Fruit fly (Drosophila melanogaster): ENCODE measurements around the gene CG7255.

CG7255 gene

dm6 chr3L:15311457-15312368 lies 7.7 kb downstream of the CG7255 start:
- no peak for TF ChIP-seq ERR (GFP tag; optimal IDR thresholded peaks at IDR 0.05)
- no peak for TF ChIP-seq CG16779 (GFP tag; IDR thresholded peaks at IDR 0.05)
- peak; percentile 44 for TF ChIP-seq CG4820 (GFP tag; optimal IDR thresholded peaks at IDR 0.05)
- no peak for TF ChIP-seq E2f2 (GFP tag; IDR thresholded peaks at IDR 0.05)
- no peak for TF ChIP-seq CG34224 (GFP tag; IDR thresholded peaks at IDR 0.05; ENCODE audit: partially characterized antibody)
- TF ChIP-seq Myb (GFP tag; optimal IDR thresholded peaks at IDR 0.05): no peak
- TF ChIP-seq MTF-1 (GFP tag; optimal IDR thresholded peaks at IDR 0.05; ENCODE audit: borderline replicate concordance): peak; percentile 10
- TF ChIP-seq CG7745 (tag; optimal IDR thresholded peaks at IDR 0.05): no peak
- 0 out of 2 replicates have a peak, but pooled peaks have one; percentile 18 for TF ChIP-seq CG32772 (GFP tag; IDR thresholded peaks at IDR 0.05)
- no peak for TF ChIP-seq CG9609 (GFP tag; optimal IDR thresholded peaks at IDR 0.05)
- no peak for TF ChIP-seq chn (GFP tag; optimal IDR thresholded peaks at IDR 0.05)
- TF ChIP-seq wdn (GFP tag; IDR thresholded peaks at IDR 0.05): no peak
- TF ChIP-seq pfk (GFP tag; optimal IDR thresholded peaks at IDR 0.05): no peak
- no peak for TF ChIP-seq eyg (GFP tag; optimal IDR thresholded peaks at IDR 0.05)
- TF ChIP-seq cg (GFP tag; optimal IDR thresholded peaks at IDR 0.05): no peak
- peak; percentile 71 for TF ChIP-seq nerfin-1 (tag; optimal IDR thresholded peaks at IDR 0.05)
- peak; percentile 54 for TF ChIP-seq CG13775 (GFP tag; optimal IDR thresholded peaks at IDR 0.05)
- TF ChIP-seq D (optimal IDR thresholded peaks at IDR 0.05): no peak
- TF ChIP-seq D (GFP tag; optimal IDR thresholded peaks at IDR 0.05): peak; percentile 75
- peak; percentile 45; the same call in 1 of the 2 replicates for TF ChIP-seq CG6272 (GFP tag; IDR thresholded peaks at IDR 0.05)
- TF ChIP-seq CG7963 (GFP tag; IDR thresholded peaks at IDR 0.05; ENCODE audit: partially characterized antibody): no peak
- no peak for TF ChIP-seq grn (GFP tag; optimal IDR thresholded peaks at IDR 0.05)
- TF ChIP-seq Dp (GFP tag; optimal IDR thresholded peaks at IDR 0.05): no peak
- TF ChIP-seq Meics (GFP tag; optimal IDR thresholded peaks at IDR 0.05): peak; percentile 1
- TF ChIP-seq tx (GFP tag; optimal IDR thresholded peaks at IDR 0.05): no peak
- no peak for TF ChIP-seq z (GFP tag; IDR thresholded peaks at IDR 0.05)
- peak; percentile 3 for TF ChIP-seq cwo (GFP tag; optimal IDR thresholded peaks at IDR 0.05)
- no peak for TF ChIP-seq vfl (GFP tag; optimal IDR thresholded peaks at IDR 0.05)
- TF ChIP-seq CG5953 (GFP tag; IDR thresholded peaks at IDR 0.05): no peak
- 0 out of 2 replicates have a peak, but pooled peaks have one; percentile 23 for TF ChIP-seq CG32767 (GFP tag; IDR thresholded peaks at IDR 0.05)
- TF ChIP-seq CG34422 (GFP tag; IDR thresholded peaks at IDR 0.05): peak; percentile 39; the same call in 1 of the 3 replicates
- no peak for TF ChIP-seq ap (GFP tag; IDR thresholded peaks at IDR 0.05)
- no peak for TF ChIP-seq CG33213 (GFP tag; optimal IDR thresholded peaks at IDR 0.05)
- peak; percentile 14 for TF ChIP-seq CG4328 (GFP tag; optimal IDR thresholded peaks at IDR 0.05)
- TF ChIP-seq hkb (optimal IDR thresholded peaks at IDR 0.05): no peak
- TF ChIP-seq hkb (GFP tag; IDR thresholded peaks at IDR 0.05): peak; percentile 57
- TF ChIP-seq CG6654 (GFP tag; optimal IDR thresholded peaks at IDR 0.05): peak; percentile 27
- peak; percentile 60 for TF ChIP-seq tin (GFP tag; optimal IDR thresholded peaks at IDR 0.05)
- TF ChIP-seq Stat92E (GFP tag; optimal IDR thresholded peaks at IDR 0.05): no peak
- TF ChIP-seq CG15479 (GFP tag; optimal IDR thresholded peaks at IDR 0.05): no peak
- TF ChIP-seq CG4617 (GFP tag; optimal IDR thresholded peaks at IDR 0.05; ENCODE audit: borderline replicate concordance): no peak
- TF ChIP-seq CG17328 (GFP tag; IDR thresholded peaks at IDR 0.05): peak; percentile 60; the same call in 1 of the 2 replicates
- TF ChIP-seq E2f1 (GFP tag; IDR thresholded peaks at IDR 0.05): no peak
- TF ChIP-seq Spps (tag; optimal IDR thresholded peaks at IDR 0.05): peak; percentile 74
- TF ChIP-seq CG18476 (GFP tag; optimal IDR thresholded peaks at IDR 0.05): peak; percentile 4
- no peak for TF ChIP-seq pb (GFP tag; optimal IDR thresholded peaks at IDR 0.05)
- no peak for TF ChIP-seq CG12942 (GFP tag; optimal IDR thresholded peaks at IDR 0.05)
- TF ChIP-seq CG11093 (GFP tag; IDR thresholded peaks at IDR 0.05): peak; percentile 36; the same call in 1 of the 3 replicates
- TF ChIP-seq B-H2 (GFP tag; optimal IDR thresholded peaks at IDR 0.05): no peak

Data from whole organism, embryonic.